Fruit fly (Drosophila melanogaster) whole organism, embryonic: ENCODE results near the gene ZnT77C.

Experiments
- ATbp ChIP-seq: fragments of 200-800 bp; sonication (Bioruptor generic); optimal IDR thresholded peaks from 2 replicates; lab custom pipeline; 2017; ENCODE audit warnings: missing biosample characterization, mild to moderate bottlenecking, missing genetic modification characterization, missing genetic modification reagents
- Atf6 ChIP-seq: fragments of 200-800 bp; sonication (Bioruptor generic); IDR thresholded peaks from 2 replicates; pipeline ENCODE4 v1.3.6; 2022; ENCODE audit warnings: missing biosample characterization, missing genetic modification characterization
- C15 ChIP-seq: fragments of 200-800 bp; sonication (Bioruptor generic); IDR thresholded peaks from 3 replicates; pipeline ENCODE4 v1.3.6; 2022; ENCODE audit warnings: missing biosample characterization, missing genetic modification characterization
- CG10267 ChIP-seq: fragments of 200-800 bp; sonication (Bioruptor generic); optimal IDR thresholded peaks from 2 replicates; lab custom pipeline; 2018; ENCODE audit warnings: missing biosample characterization, mild to moderate bottlenecking, missing genetic modification characterization, moderate library complexity
- CG12659 ChIP-seq: fragments of 200-800 bp; sonication (Bioruptor generic); optimal IDR thresholded peaks from 3 replicates; lab custom pipeline; 2017; ENCODE audit warnings: mild to moderate bottlenecking, missing biosample characterization, missing genetic modification reagents, missing genetic modification characterization
- CG18764 ChIP-seq: fragments of 200-800 bp; sonication (Bioruptor generic); optimal IDR thresholded peaks from 3 replicates; lab custom pipeline; 2016; ENCODE audit warnings: missing biosample characterization, missing genetic modification characterization
- CG2120 ChIP-seq: fragments of 200-800 bp; sonication (Bioruptor generic); optimal IDR thresholded peaks from 3 replicates; lab custom pipeline; 2016; ENCODE audit warnings: missing biosample characterization, missing genetic modification characterization
- CG34376 ChIP-seq: fragments of 200-800 bp; sonication (Bioruptor generic); optimal IDR thresholded peaks from 2 replicates; lab custom pipeline; 2018; ENCODE audit warnings: missing biosample characterization, mild to moderate bottlenecking, missing genetic modification characterization
- CG3995 ChIP-seq: fragments of 200-800 bp; sonication (Bioruptor generic); optimal IDR thresholded peaks from 3 replicates; lab custom pipeline; 2016; ENCODE audit warnings: missing biosample characterization, missing genetic modification characterization
- CG4404 ChIP-seq: fragments of 200-800 bp; sonication (Bioruptor generic); IDR thresholded peaks from 2 replicates; pipeline ENCODE4 v1.3.6; 2022; ENCODE audit warnings: missing biosample characterization, missing genetic modification characterization
- CG6254 ChIP-seq: fragments of 200-800 bp; sonication (Bioruptor generic); optimal IDR thresholded peaks from 3 replicates; lab custom pipeline; 2017; ENCODE audit warnings: mild to moderate bottlenecking, missing biosample characterization, missing genetic modification reagents, missing genetic modification characterization
- CG6683 ChIP-seq: fragments of 200-800 bp; sonication (Bioruptor generic); optimal IDR thresholded peaks from 2 replicates; lab custom pipeline; 2017; ENCODE audit warnings: missing biosample characterization, mild to moderate bottlenecking, missing genetic modification characterization, missing genetic modification reagents
- CG7786 ChIP-seq: fragments of 200-800 bp; sonication (Bioruptor generic); optimal IDR thresholded peaks from 2 replicates; lab custom pipeline; 2016; ENCODE audit warnings: missing biosample characterization, missing genetic modification characterization
- CG8089 ChIP-seq: fragments of 200-800 bp; sonication (Bioruptor generic); optimal IDR thresholded peaks from 3 replicates; lab custom pipeline; 2016; ENCODE audit warnings: missing biosample characterization, missing genetic modification characterization
- CG8924 ChIP-seq: fragments of 200-800 bp; optimal IDR thresholded peaks from 3 replicates; lab custom pipeline; 2019; ENCODE audit warnings: missing biosample characterization, mild to moderate bottlenecking, missing genetic modification characterization, moderate library complexity
- CG9437 ChIP-seq: fragments of 200-800 bp; sonication (Bioruptor generic); optimal IDR thresholded peaks from 2 replicates; lab custom pipeline; 2018; ENCODE audit warnings: missing biosample characterization, mild to moderate bottlenecking, missing genetic modification characterization
- D ChIP-seq, 2 experiments: fragments of 200-800 bp in 1 of 2; fragments of >200 bp in 1 of 2; sonication (Bioruptor generic) in 1 of 2; optimal IDR thresholded peaks; 2 replicates in 1 of 2; 3 replicates in 1 of 2; lab custom pipeline; 2017; ENCODE audit warnings: mild to moderate bottlenecking in 1 of 2, missing biosample characterization in 1 of 2, missing genetic modification characterization in 1 of 2, missing genetic modification reagents in 1 of 2
- Dek ChIP-seq: fragments of 200-800 bp; sonication (Bioruptor generic); optimal IDR thresholded peaks from 3 replicates; lab custom pipeline; 2019; ENCODE audit warnings: missing biosample characterization, mild to moderate bottlenecking, missing genetic modification characterization, moderate library complexity
- Dref ChIP-seq: fragments of 200-800 bp; sonication (Bioruptor generic); IDR thresholded peaks from 2 replicates; pipeline ENCODE4 v1.3.6; 2022; ENCODE audit warnings: missing biosample characterization, missing genetic modification characterization
- Drgx ChIP-seq: fragments of 200-800 bp; sonication (Bioruptor generic); IDR thresholded peaks from 2 replicates; pipeline ENCODE4 v1.3.6; 2022; ENCODE audit warnings: missing biosample characterization, missing genetic modification characterization
- Elba2 ChIP-seq: fragments of 200-800 bp; sonication (Bioruptor generic); optimal IDR thresholded peaks from 3 replicates; lab custom pipeline; 2016; ENCODE audit warnings: missing biosample characterization, missing genetic modification characterization
- Ets65A ChIP-seq: fragments of 200-800 bp; sonication (Bioruptor generic); peaks from one replicate; lab custom pipeline; 2016; ENCODE audit warnings: missing biosample characterization, missing genetic modification characterization
- H15 ChIP-seq: fragments of 200-800 bp; sonication (Bioruptor generic); IDR thresholded peaks from 3 replicates; pipeline ENCODE4 v1.3.6; 2022; ENCODE audit warnings: missing biosample characterization, missing genetic modification characterization
- HLH3B ChIP-seq: fragments of 200-800 bp; sonication (Bioruptor generic); IDR thresholded peaks from 2 replicates; pipeline ENCODE4 v1.3.6; 2022; ENCODE audit warnings: missing biosample characterization, missing genetic modification characterization
- Hr3 ChIP-seq: fragments of 200-800 bp; sonication (Bioruptor generic); optimal IDR thresholded peaks from 3 replicates; lab custom pipeline; 2016; ENCODE audit warnings: missing biosample characterization, missing genetic modification characterization
- Hr39 ChIP-seq: fragments of >200 bp; optimal IDR thresholded peaks from 2 replicates; lab custom pipeline; 2017
- Myb ChIP-seq: fragments of 200-800 bp; sonication (Bioruptor generic); optimal IDR thresholded peaks from 2 replicates; lab custom pipeline; 2016; ENCODE audit warnings: missing biosample characterization, missing genetic modification characterization
- NFAT ChIP-seq: fragments of 200-800 bp; sonication (Bioruptor generic); IDR thresholded peaks from 2 replicates; pipeline ENCODE4 v1.3.6; 2022; ENCODE audit warnings: missing biosample characterization, missing genetic modification characterization
- Neu2 ChIP-seq: fragments of 200-800 bp; sonication (Bioruptor generic); optimal IDR thresholded peaks from 3 replicates; lab custom pipeline; 2016; ENCODE audit warnings: missing biosample characterization, missing genetic modification characterization, borderline replicate concordance
- Opbp ChIP-seq: fragments of 200-800 bp; sonication (Bioruptor generic); IDR thresholded peaks from 3 replicates; pipeline ENCODE4 v1.3.6; 2022; ENCODE audit warnings: missing biosample characterization, missing genetic modification characterization; ENCODE audit not compliant: partially characterized antibody
- Rfx ChIP-seq: fragments of 200-800 bp; sonication (Bioruptor generic); IDR thresholded peaks from 2 replicates; pipeline ENCODE4 v1.3.6; 2022; ENCODE audit warnings: missing biosample characterization, missing genetic modification characterization
- Side ChIP-seq: fragments of 200-800 bp; sonication (Bioruptor generic); optimal IDR thresholded peaks from 2 replicates; lab custom pipeline; 2016; ENCODE audit warnings: missing biosample characterization, missing genetic modification characterization
- Xrp1 ChIP-seq: fragments of 200-800 bp; sonication (Bioruptor generic); IDR thresholded peaks from 2 replicates; pipeline ENCODE4 v1.3.6; 2022; ENCODE audit warnings: missing biosample characterization, missing genetic modification characterization
- br ChIP-seq: fragments of >200 bp; optimal IDR thresholded peaks from 2 replicates; lab custom pipeline; 2017
- cad ChIP-seq: fragments of >200 bp; optimal IDR thresholded peaks from 2 replicates; lab custom pipeline; 2017; ENCODE audit warnings: missing biosample characterization, missing genetic modification characterization
- caup ChIP-seq: fragments of 200-800 bp; sonication (Bioruptor generic); optimal IDR thresholded peaks from 3 replicates; lab custom pipeline; 2017; ENCODE audit warnings: missing biosample characterization, mild to moderate bottlenecking, missing genetic modification characterization, moderate library complexity; ENCODE audit not compliant: severe bottlenecking
- chinmo ChIP-seq: fragments of 200-800 bp; sonication (Bioruptor generic); IDR thresholded peaks from 4 replicates; pipeline ENCODE4 v1.3.6; 2022; ENCODE audit warnings: missing biosample characterization, missing genetic modification characterization; ENCODE audit not compliant: partially characterized antibody
- crp ChIP-seq, 2 experiments: fragments of 200-800 bp; sonication (Bioruptor generic); optimal IDR thresholded peaks; 2 replicates in 1 of 2; 3 replicates in 1 of 2; lab custom pipeline; 2017; ENCODE audit warnings: missing biosample characterization in 2 of 2, missing genetic modification characterization in 2 of 2, mild to moderate bottlenecking in 1 of 2, moderate library complexity in 1 of 2
- dan ChIP-seq: fragments of 200-800 bp; sonication (Bioruptor generic); IDR thresholded peaks from 2 replicates; pipeline ENCODE4 v1.3.6; 2022; ENCODE audit warnings: missing biosample characterization, missing genetic modification characterization
- eyg ChIP-seq: fragments of 200-800 bp; sonication (Bioruptor generic); optimal IDR thresholded peaks from 3 replicates; lab custom pipeline; 2016; ENCODE audit warnings: missing biosample characterization, missing genetic modification characterization
- fd3F ChIP-seq: fragments of 200-800 bp; sonication (Bioruptor generic); optimal IDR thresholded peaks from 2 replicates; lab custom pipeline; 2018; ENCODE audit warnings: missing biosample characterization, mild to moderate bottlenecking, missing genetic modification characterization, moderate library complexity
- fd96Cb ChIP-seq: fragments of 200-800 bp; sonication (Bioruptor generic); optimal IDR thresholded peaks from 2 replicates; lab custom pipeline; 2018; ENCODE audit warnings: missing biosample characterization, mild to moderate bottlenecking, missing genetic modification characterization, moderate library complexity
- fru ChIP-seq: fragments of >200 bp; optimal IDR thresholded peaks from 2 replicates; lab custom pipeline; 2017
- gfzf ChIP-seq: fragments of 200-800 bp; sonication (Bioruptor generic); optimal IDR thresholded peaks from 2 replicates; lab custom pipeline; 2016; ENCODE audit warnings: missing biosample characterization, mild to moderate bottlenecking, missing genetic modification characterization, moderate library complexity
- pita ChIP-seq: fragments of 200-800 bp; sonication (Bioruptor generic); optimal IDR thresholded peaks from 2 replicates; lab custom pipeline; 2017; ENCODE audit warnings: missing biosample characterization, mild to moderate bottlenecking, missing genetic modification characterization
- pum ChIP-seq: fragments of 200-800 bp; sonication (Bioruptor generic); optimal IDR thresholded peaks from 2 replicates; lab custom pipeline; 2016; ENCODE audit warnings: missing biosample characterization, missing genetic modification characterization
- ranshi ChIP-seq: fragments of 200-800 bp; sonication (Bioruptor generic); IDR thresholded peaks from 2 replicates; pipeline ENCODE4 v1.3.6; 2022; ENCODE audit warnings: missing biosample characterization, missing genetic modification characterization
- ssp ChIP-seq: fragments of 200-800 bp; sonication (Bioruptor generic); IDR thresholded peaks from 2 replicates; pipeline ENCODE4 v1.3.6; 2022; ENCODE audit warnings: missing biosample characterization, missing genetic modification characterization
- tx ChIP-seq: fragments of 200-800 bp; sonication (Bioruptor generic); optimal IDR thresholded peaks from 2 replicates; lab custom pipeline; 2016; ENCODE audit warnings: missing biosample characterization, missing genetic modification characterization
- zfh2 ChIP-seq: fragments of 200-800 bp; sonication (Bioruptor generic); optimal IDR thresholded peaks from 2 replicates; lab custom pipeline; 2016; ENCODE audit warnings: missing biosample characterization, missing genetic modification characterization

Gene ZnT77C

dm6 chr3L:20473021-20473799, 21.5 kb downstream of the ZnT77C start, which contains the start of the genes CG32428 and CG5969 (continued):
- TF ChIP-seq fd3F (GFP tag; lab: Kevin White, UChicago) = peak; percentile 58
- peak; percentile 26 for TF ChIP-seq CG34376 (GFP tag; lab: Kevin White, UChicago)
- TF ChIP-seq Side (GFP tag; lab: Kevin White, UChicago) = peak; percentile 6
- no peak for TF ChIP-seq CG6683
- TF ChIP-seq CG12659 (GFP tag; lab: Kevin White, UChicago) = peak; percentile 72
- TF ChIP-seq CG10267 (tag; lab: Kevin White, UChicago) = peak; percentile 60
- no peak for TF ChIP-seq fru (lab: Kevin White, UChicago)
- peak; percentile 75 for TF ChIP-seq gfzf (GFP tag; lab: Kevin White, UChicago)
- no peak for TF ChIP-seq CG8089 (GFP tag; lab: Kevin White, UChicago)
- no peak; the same call in 1 of the 2 replicates for TF ChIP-seq ssp
- TF ChIP-seq Hr3 = peak; percentile 53
- TF ChIP-seq CG9437 (GFP tag; lab: Kevin White, UChicago) = peak; percentile 11
- peak; percentile 81 for TF ChIP-seq Rfx (GFP tag; lab: Robert Waterston, UW)
- TF ChIP-seq ATbp (GFP tag; lab: Kevin White, UChicago) = no peak
- TF ChIP-seq Hr39 (lab: Kevin White, UChicago) = no peak
- TF ChIP-seq Neu2 (GFP tag; lab: Kevin White, UChicago) = no peak
- peak; percentile 44; the same call in 1 of the 2 replicates for TF ChIP-seq Xrp1 (GFP tag; lab: Robert Waterston, UW)
- peak; percentile 70 for TF ChIP-seq CG2120 (GFP tag; lab: Kevin White, UChicago)
- peak; percentile 8 for TF ChIP-seq CG6254 (GFP tag; lab: Kevin White, UChicago)
- TF ChIP-seq Drgx (GFP tag; lab: Robert Waterston, UW) = peak; percentile 84
- peak; percentile 71 for TF ChIP-seq NFAT (GFP tag; lab: Robert Waterston, UW)
- peak; percentile 9; the same call in 1 of the 2 replicates for TF ChIP-seq Atf6 (GFP tag; lab: Robert Waterston, UW)
- TF ChIP-seq crp (GFP tag; optimal IDR thresholded peaks at IDR 0.05; lab: Kevin White, UChicago) = peak in 1 of 2 experiments; percentile 74
- no peak for TF ChIP-seq dan
- peak; percentile 76 for TF ChIP-seq Dek
- peak; percentile 38; the same call in 1 of the 2 replicates for TF ChIP-seq Dref
- TF ChIP-seq tx (GFP tag; lab: Kevin White, UChicago) = no peak
- TF ChIP-seq HLH3B = no peak
- no peak for TF ChIP-seq cad
- TF ChIP-seq zfh2 (GFP tag; lab: Kevin White, UChicago) = peak; percentile 16
- TF ChIP-seq pita (GFP tag; lab: Kevin White, UChicago) = no peak
- TF ChIP-seq H15 (GFP tag; lab: Robert Waterston, UW) = peak; percentile 50; the same call in 2 of the 3 replicates
- TF ChIP-seq CG4404 = peak; percentile 12; the same call in 1 of the 2 replicates
- TF ChIP-seq Elba2 (GFP tag; lab: Kevin White, UChicago) = peak; percentile 87
- TF ChIP-seq Myb (GFP tag; lab: Kevin White, UChicago) = no peak
- peak; percentile 51 for TF ChIP-seq fd96Cb (tag; lab: Kevin White, UChicago)
- TF ChIP-seq caup (GFP tag; lab: Kevin White, UChicago) = peak; percentile 65
- no peak for TF ChIP-seq CG7786 (GFP tag; lab: Kevin White, UChicago)
- peak; percentile 13 for TF ChIP-seq CG18764 (GFP tag; lab: Kevin White, UChicago)
- peak; percentile 73 for TF ChIP-seq D (optimal IDR thresholded peaks at IDR 0.05; lab: Kevin White, UChicago)
- no peak for TF ChIP-seq D (GFP tag; optimal IDR thresholded peaks at IDR 0.05; lab: Kevin White, UChicago)
- 0 out of 3 replicates have a peak, but pooled peaks have one; percentile 5 for TF ChIP-seq Opbp (GFP tag; lab: Robert Waterston, UW)
- peak; percentile 95 for TF ChIP-seq CG3995 (GFP tag; lab: Kevin White, UChicago)
- no peak for TF ChIP-seq C15
- TF ChIP-seq ranshi (GFP tag; lab: Robert Waterston, UW) = peak; percentile 57
- TF ChIP-seq chinmo = peak; percentile 64; the same call in 1 of the 4 replicates
- no peak for TF ChIP-seq eyg (GFP tag; lab: Kevin White, UChicago)
- peak; percentile 79 for TF ChIP-seq Ets65A (GFP tag; lab: Kevin White, UChicago)
- TF ChIP-seq pum = peak; percentile 12
- TF ChIP-seq CG8924 (tag; lab: Kevin White, UChicago) = peak; percentile 70
- TF ChIP-seq br (lab: Kevin White, UChicago) = no peak
